Fruit fly (Drosophila melanogaster) whole organism, embryonic: ENCODE data around the gene CG6168.

Experiments
- Awh ChIP-seq: fragments of 200-800 bp; sonication (Bioruptor generic); IDR thresholded peaks from 2 replicates; pipeline ENCODE4, ENCODE4 v1.3.6; 2022; ENCODE audit warnings: missing biosample characterization, missing genetic modification characterization
- CG10274 ChIP-seq: fragments of 200-800 bp; sonication (Bioruptor generic); optimal IDR thresholded peaks from 3 replicates; lab custom pipeline; 2017; ENCODE audit warnings: missing biosample characterization, mild to moderate bottlenecking, missing genetic modification characterization
- CG10321 ChIP-seq: fragments of 200-800 bp; sonication (Bioruptor generic); IDR thresholded peaks from 2 replicates; pipeline ENCODE4 v1.3.6; 2022; ENCODE audit warnings: missing biosample characterization, missing genetic modification characterization
- CG10654 ChIP-seq: fragments of 200-800 bp; sonication (Bioruptor generic); optimal IDR thresholded peaks from 2 replicates; lab custom pipeline; 2016; ENCODE audit warnings: missing biosample characterization, missing genetic modification characterization
- CG11085 ChIP-seq: fragments of 200-800 bp; sonication (Bioruptor generic); IDR thresholded peaks from 2 replicates; pipeline ENCODE4 v1.3.6; 2022; ENCODE audit warnings: missing biosample characterization, missing genetic modification characterization
- CG12071 ChIP-seq: fragments of 200-800 bp; sonication (Bioruptor generic); optimal IDR thresholded peaks from 3 replicates; lab custom pipeline; 2018; ENCODE audit warnings: missing biosample characterization, mild to moderate bottlenecking, missing genetic modification characterization
- CG1233 ChIP-seq: fragments of 200-800 bp; sonication (Bioruptor generic); optimal IDR thresholded peaks from 4 replicates; lab custom pipeline; 2018; ENCODE audit warnings: missing biosample characterization, mild to moderate bottlenecking, missing genetic modification characterization
- CG14667 ChIP-seq: fragments of 200-800 bp; sonication (Bioruptor generic); IDR thresholded peaks from 2 replicates; pipeline ENCODE4 v1.3.6; 2022; ENCODE audit warnings: missing biosample characterization, missing genetic modification characterization
- CG15696 ChIP-seq: fragments of 200-800 bp; sonication (Bioruptor generic); optimal IDR thresholded peaks from 2 replicates; lab custom pipeline; 2019; ENCODE audit warnings: missing biosample characterization, mild to moderate bottlenecking, missing genetic modification characterization, moderate library complexity
- CG17328 ChIP-seq: fragments of 200-800 bp; sonication (Bioruptor generic); IDR thresholded peaks from 2 replicates; pipeline ENCODE4 v1.3.6; 2022; ENCODE audit warnings: missing biosample characterization, missing genetic modification characterization
- CG17802 ChIP-seq: fragments of 200-800 bp; sonication (Bioruptor generic); optimal IDR thresholded peaks from 2 replicates; lab custom pipeline; 2018; ENCODE audit warnings: missing biosample characterization, mild to moderate bottlenecking, missing genetic modification characterization, moderate library complexity
- CG18011 ChIP-seq: fragments of 200-800 bp; sonication (Bioruptor generic); optimal IDR thresholded peaks from 2 replicates; lab custom pipeline; 2017; ENCODE audit warnings: missing biosample characterization, missing genetic modification characterization, mild to moderate bottlenecking, moderate library complexity, missing genotype
- CG18619 ChIP-seq: fragments of 200-800 bp; sonication (Bioruptor generic); optimal IDR thresholded peaks from 3 replicates; lab custom pipeline; 2017; ENCODE audit warnings: missing biosample characterization, mild to moderate bottlenecking, missing genetic modification characterization
- CG2116 ChIP-seq: fragments of 200-800 bp; sonication (Bioruptor generic); optimal IDR thresholded peaks from 3 replicates; lab custom pipeline; 2018; ENCODE audit warnings: missing biosample characterization, mild to moderate bottlenecking, missing genetic modification characterization
- CG31388 ChIP-seq: fragments of 200-800 bp; sonication (Bioruptor generic); optimal IDR thresholded peaks from 2 replicates; lab custom pipeline; 2016; ENCODE audit warnings: missing biosample characterization, missing genetic modification characterization
- CG34376 ChIP-seq: fragments of 200-800 bp; sonication (Bioruptor generic); optimal IDR thresholded peaks from 2 replicates; lab custom pipeline; 2018; ENCODE audit warnings: missing biosample characterization, mild to moderate bottlenecking, missing genetic modification characterization
- CG4854 ChIP-seq: fragments of 200-800 bp; sonication (Bioruptor generic); optimal IDR thresholded peaks from 2 replicates; lab custom pipeline; 2016; ENCODE audit warnings: missing biosample characterization, missing genetic modification characterization, inconsistent platforms
- CG6791 ChIP-seq: fragments of 200-800 bp; sonication (Bioruptor generic); IDR thresholded peaks from 3 replicates; pipeline ENCODE4 v1.3.6; 2022; ENCODE audit warnings: missing biosample characterization, missing genetic modification characterization; ENCODE audit not compliant: partially characterized antibody
- CG7372 ChIP-seq: fragments of 200-800 bp; sonication (Bioruptor generic); IDR thresholded peaks from 2 replicates; pipeline ENCODE4 v1.3.6; 2022; ENCODE audit warnings: missing biosample characterization, missing genetic modification characterization
- CG7987 ChIP-seq: fragments of 200-800 bp; sonication (Bioruptor generic); optimal IDR thresholded peaks from 2 replicates; lab custom pipeline; 2018; ENCODE audit warnings: missing biosample characterization, mild to moderate bottlenecking, missing genetic modification characterization, moderate library complexity
- CG9609 ChIP-seq: fragments of 200-800 bp; sonication (Bioruptor generic); optimal IDR thresholded peaks from 3 replicates; lab custom pipeline; 2016; ENCODE audit warnings: missing biosample characterization, missing genetic modification characterization
- CoRest ChIP-seq: fragments of 200-800 bp; sonication (Bioruptor generic); optimal IDR thresholded peaks from 3 replicates; lab custom pipeline; 2018; ENCODE audit warnings: missing biosample characterization, mild to moderate bottlenecking, missing genetic modification characterization, moderate library complexity
- CrebB ChIP-seq: fragments of 200-800 bp; sonication (Bioruptor generic); optimal IDR thresholded peaks from 3 replicates; lab custom pipeline; 2018; ENCODE audit warnings: missing biosample characterization, mild to moderate bottlenecking, missing genetic modification characterization
- D19A ChIP-seq: fragments of 200-800 bp; optimal IDR thresholded peaks from 3 replicates; lab custom pipeline; 2019; ENCODE audit warnings: missing biosample characterization, mild to moderate bottlenecking, missing genetic modification characterization, moderate library complexity
- D19B ChIP-seq: fragments of 200-800 bp; sonication (Bioruptor generic); optimal IDR thresholded peaks from 2 replicates; lab custom pipeline; 2017; ENCODE audit warnings: missing biosample characterization, mild to moderate bottlenecking, missing genetic modification characterization
- Doc2 ChIP-seq: fragments of 200-800 bp; sonication (Bioruptor generic); IDR thresholded peaks from 2 replicates; pipeline ENCODE4 v1.3.6; 2022; ENCODE audit warnings: missing biosample characterization, missing genetic modification characterization
- Dref ChIP-seq: fragments of 200-800 bp; sonication (Bioruptor generic); IDR thresholded peaks from 2 replicates; pipeline ENCODE4 v1.3.6; 2022; ENCODE audit warnings: missing biosample characterization, missing genetic modification characterization
- Fer1 ChIP-seq: fragments of 200-800 bp; sonication (Bioruptor generic); optimal IDR thresholded peaks from 2 replicates; lab custom pipeline; 2017; ENCODE audit warnings: missing biosample characterization, mild to moderate bottlenecking, missing genetic modification characterization
- Fer2 ChIP-seq: fragments of 200-800 bp; sonication (Bioruptor generic); optimal IDR thresholded peaks from 2 replicates; lab custom pipeline; 2018; ENCODE audit warnings: missing biosample characterization, mild to moderate bottlenecking, missing genetic modification characterization, moderate library complexity
- Ravus ChIP-seq: fragments of 200-800 bp; sonication (Bioruptor generic); IDR thresholded peaks from 2 replicates; pipeline ENCODE4 v1.3.6; 2022; ENCODE audit warnings: missing biosample characterization, missing genetic modification characterization
- Taf1 ChIP-seq: fragments of 200-800 bp; sonication (Bioruptor generic); IDR thresholded peaks from 2 replicates; pipeline ENCODE4 v1.3.6; 2022; ENCODE audit warnings: missing biosample characterization, missing genetic modification characterization
- Tbp ChIP-seq: fragments of >200 bp; optimal IDR thresholded peaks from 2 replicates; lab custom pipeline; 2018; ENCODE audit warnings: missing biosample characterization, missing genetic modification characterization
- YL-1 ChIP-seq: fragments of 200-800 bp; sonication (Bioruptor generic); optimal IDR thresholded peaks from 3 replicates; lab custom pipeline; 2017; ENCODE audit warnings: missing biosample characterization, mild to moderate bottlenecking, missing genetic modification characterization
- ab ChIP-seq: fragments of 200-800 bp; sonication (Bioruptor generic); optimal IDR thresholded peaks from 2 replicates; lab custom pipeline; 2016; ENCODE audit warnings: missing biosample characterization, missing genetic modification characterization
- aop ChIP-seq: fragments of 200-800 bp; sonication (Bioruptor generic); IDR thresholded peaks from 2 replicates; pipeline ENCODE4 v1.3.6; 2022; ENCODE audit warnings: missing biosample characterization, missing genetic modification characterization
- caup ChIP-seq: fragments of 200-800 bp; sonication (Bioruptor generic); optimal IDR thresholded peaks from 3 replicates; lab custom pipeline; 2017; ENCODE audit warnings: missing biosample characterization, mild to moderate bottlenecking, missing genetic modification characterization, moderate library complexity; ENCODE audit not compliant: severe bottlenecking
- chif ChIP-seq, 2 experiments: fragments of 200-800 bp; sonication (Bioruptor generic); optimal IDR thresholded peaks; 3 replicates each; lab custom pipeline; 2016; ENCODE audit warnings: missing biosample characterization in 2 of 2, missing genetic modification characterization in 2 of 2
- chinmo ChIP-seq: fragments of 200-800 bp; sonication (Bioruptor generic); IDR thresholded peaks from 4 replicates; pipeline ENCODE4 v1.3.6; 2022; ENCODE audit warnings: missing biosample characterization, missing genetic modification characterization; ENCODE audit not compliant: partially characterized antibody
- crc ChIP-seq: fragments of 200-800 bp; sonication (Bioruptor generic); optimal IDR thresholded peaks from 2 replicates; lab custom pipeline; 2016; ENCODE audit warnings: missing biosample characterization, missing genetic modification characterization
- en ChIP-seq: fragments of 200-800 bp; sonication (Bioruptor generic); optimal IDR thresholded peaks from 2 replicates; lab custom pipeline; 2016; ENCODE audit warnings: missing biosample characterization, missing genetic modification characterization
- fd64A ChIP-seq: fragments of 200-800 bp; sonication (Bioruptor generic); optimal IDR thresholded peaks from 3 replicates; lab custom pipeline; 2018; ENCODE audit warnings: missing biosample characterization, mild to moderate bottlenecking, missing genetic modification characterization
- her ChIP-seq: fragments of 200-800 bp; sonication (Bioruptor generic); optimal IDR thresholded peaks from 2 replicates; lab custom pipeline; 2016; ENCODE audit warnings: missing biosample characterization, missing genetic modification characterization
- kah ChIP-seq: fragments of 200-800 bp; sonication (Bioruptor generic); optimal IDR thresholded peaks from 2 replicates; lab custom pipeline; 2018; ENCODE audit warnings: missing biosample characterization, mild to moderate bottlenecking, missing genetic modification characterization
- nau ChIP-seq: fragments of 200-800 bp; sonication (Bioruptor generic); optimal IDR thresholded peaks from 3 replicates; lab custom pipeline; 2017; ENCODE audit warnings: missing biosample characterization, mild to moderate bottlenecking, missing genetic modification characterization, missing genetic modification reagents
- nmo ChIP-seq: fragments of 200-800 bp; sonication (Bioruptor generic); optimal IDR thresholded peaks from 2 replicates; lab custom pipeline; 2018; ENCODE audit warnings: missing biosample characterization, mild to moderate bottlenecking, missing genetic modification characterization, moderate library complexity
- run ChIP-seq: fragments of 200-800 bp; sonication (Bioruptor generic); optimal IDR thresholded peaks from 3 replicates; lab custom pipeline; 2018; ENCODE audit warnings: missing biosample characterization, mild to moderate bottlenecking, missing genetic modification characterization
- sens ChIP-seq: fragments of 200-800 bp; sonication (Bioruptor generic); peaks from one replicate; lab custom pipeline; 2016; ENCODE audit warnings: missing biosample characterization, missing genetic modification characterization
- sima ChIP-seq: fragments of 200-800 bp; sonication (Bioruptor generic); optimal IDR thresholded peaks from 2 replicates; lab custom pipeline; 2016; ENCODE audit warnings: missing biosample characterization, missing genetic modification characterization
- sna ChIP-seq: fragments of 200-800 bp; sonication (Bioruptor generic); IDR thresholded peaks from 2 replicates; pipeline ENCODE4 v1.3.6; 2022; ENCODE audit warnings: missing biosample characterization, missing genetic modification characterization; ENCODE audit not compliant: partially characterized antibody
- sug ChIP-seq: fragments of 200-800 bp; optimal IDR thresholded peaks from 2 replicates; lab custom pipeline; 2019; ENCODE audit warnings: missing biosample characterization, mild to moderate bottlenecking, missing genetic modification characterization, moderate library complexity
- vvl ChIP-seq: fragments of 200-800 bp; sonication (Bioruptor generic); IDR thresholded peaks from 2 replicates; pipeline ENCODE4 v1.3.6; 2022; ENCODE audit warnings: missing biosample characterization, missing genetic modification characterization
- zfh1 ChIP-seq: fragments of 200-800 bp; sonication (Bioruptor generic); IDR thresholded peaks from 3 replicates; pipeline ENCODE4 v1.3.6; 2022; ENCODE audit warnings: missing biosample characterization, missing genetic modification characterization

CG6168 gene

DNA sequence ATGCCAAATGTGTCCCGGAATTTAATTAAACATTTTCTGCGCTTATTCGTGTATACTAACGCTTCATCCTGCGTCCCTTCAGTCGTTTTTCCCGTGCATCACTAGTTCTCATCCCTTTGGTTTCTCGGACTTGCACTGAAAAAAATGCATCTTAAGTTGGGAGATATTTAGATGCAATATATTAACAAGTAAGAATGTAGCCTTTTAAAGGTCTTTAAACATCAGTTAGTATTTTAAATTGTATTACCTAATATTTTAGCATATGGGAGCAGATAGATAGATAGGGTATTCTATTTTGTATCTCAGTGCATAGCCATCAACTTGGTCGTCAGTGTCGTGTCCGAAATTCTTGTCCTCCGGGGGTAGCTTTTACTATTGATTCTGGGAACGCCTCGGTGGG lies 12.5 kb upstream of the CG6168 start (continued):
- TF ChIP-seq sna (GFP tag; lab: Robert Waterston, UW) (no peak), chif (GFP tag; optimal IDR thresholded peaks at IDR 0.05; lab: Kevin White, UChicago) (peak; percentile 28 to 60), CG12071 (GFP tag; lab: Kevin White, UChicago) (peak; percentile 23), CG10274 (GFP tag; lab: Kevin White, UChicago) (no peak), CG10321 (no peak), CG15696 (tag; lab: Kevin White, UChicago) (peak; percentile 32), CG34376 (GFP tag; lab: Kevin White, UChicago) (no peak), CG14667 (GFP tag; lab: Robert Waterston, UW) (no peak), Fer2 (tag; lab: Kevin White, UChicago) (no peak), Doc2 (no peak), Awh (GFP tag; lab: Robert Waterston, UW) (no peak), D19B (GFP tag; lab: Kevin White, UChicago) (no peak), caup (GFP tag; lab: Kevin White, UChicago) (no peak), en (GFP tag; lab: Kevin White, UChicago) (no peak), crc (GFP tag; lab: Kevin White, UChicago) (no peak), CG18011 (GFP tag; lab: Kevin White, UChicago) (no peak), CG7987 (no peak), Dref (GFP tag; lab: Robert Waterston, UW) (no peak), kah (GFP tag; lab: Kevin White, UChicago) (no peak), D19A (tag; lab: Kevin White, UChicago) (peak; percentile 75), CG17328 (GFP tag; lab: Robert Waterston, UW) (no peak), CG11085 (no peak), CG10654 (GFP tag; lab: Kevin White, UChicago) (peak; percentile 32), CG31388 (GFP tag; lab: Kevin White, UChicago) (no peak), CG7372 (GFP tag; lab: Robert Waterston, UW) (no peak), CG1233 (GFP tag; lab: Kevin White, UChicago) (peak; percentile 3), chinmo (GFP tag; lab: Robert Waterston, UW) (no peak), CG17802 (tag; lab: Kevin White, UChicago) (no peak), CrebB (no peak), Taf1 (GFP tag; lab: Robert Waterston, UW) (no peak), sens (peak; percentile 94), ab (no peak), zfh1 (GFP tag; lab: Robert Waterston, UW) (no peak; the same call in 2 of the 3 replicates), vvl (GFP tag; lab: Robert Waterston, UW) (peak; percentile 68; the same call in 1 of the 2 replicates), nmo (GFP tag; lab: Kevin White, UChicago) (peak; percentile 52), fd64A (GFP tag; lab: Kevin White, UChicago) (no peak), sug (tag; lab: Kevin White, UChicago) (no peak), CoRest (tag; lab: Kevin White, UChicago) (peak; percentile 27), Fer1 (GFP tag; lab: Kevin White, UChicago) (peak; percentile 39), CG4854 (GFP tag; lab: Kevin White, UChicago) (no peak), her (no peak), CG9609 (no peak), nau (no peak), CG18619 (GFP tag; lab: Kevin White, UChicago) (no peak), aop (no peak), Tbp (GFP tag; lab: Kevin White, UChicago) (no peak), run (tag; lab: Kevin White, UChicago) (no peak), sima (no peak), Ravus (GFP tag; lab: Robert Waterston, UW) (no peak), YL-1 (GFP tag; lab: Kevin White, UChicago) (no peak), CG6791 (no peak), CG2116 (GFP tag; lab: Kevin White, UChicago) (no peak)
